Worm (Caenorhabditis elegans) whole organism, L3 larva: Measurements from ENCODE around the gene D1044.6.
A peak's percentile ranks its signal among the peaks of the same experiment; 100 is the strongest.

Experiments used
- R02D3.7 ChIP-seq: fragments of 150-350 bp; optimal IDR thresholded peaks from 2 replicates; lab custom pipeline; 2014; ENCODE audit warnings: missing biosample characterization, missing genetic modification characterization
- ZK546.5 ChIP-seq: sonication (generic microtip); optimal IDR thresholded peaks from 2 replicates; lab custom pipeline; 2017; ENCODE audit warnings: missing biosample characterization, missing genetic modification characterization
- ama-1 ChIP-seq: fragments of 150-350 bp; optimal IDR thresholded peaks from 2 replicates; lab custom pipeline; 2018
- ceh-16 ChIP-seq: sonication (generic microtip); optimal IDR thresholded peaks from 2 replicates; lab custom pipeline; 2017; ENCODE audit warnings: missing biosample characterization, missing genetic modification characterization
- ceh-28 ChIP-seq: fragments of 150-350 bp; optimal IDR thresholded peaks from 2 replicates; lab custom pipeline; 2014; ENCODE audit warnings: missing biosample characterization, missing genetic modification reagents, missing genetic modification characterization
- ceh-9 ChIP-seq: sonication (generic microtip); optimal IDR thresholded peaks from 2 replicates; lab custom pipeline; 2018; ENCODE audit warnings: missing biosample characterization, missing genetic modification characterization
- daf-12 ChIP-seq: fragments of 150-350 bp; optimal IDR thresholded peaks from 2 replicates; lab custom pipeline; 2014; ENCODE audit warnings: missing biosample characterization, missing genetic modification reagents, missing genetic modification characterization
- egl-27 ChIP-seq: sonication (generic microtip); optimal IDR thresholded peaks from 4 replicates; lab custom pipeline; 2017; ENCODE audit warnings: missing biosample characterization, missing genetic modification reagents, missing genetic modification characterization
- egl-5 ChIP-seq: fragments of 150-350 bp; optimal IDR thresholded peaks from 2 replicates; lab custom pipeline; 2017; ENCODE audit warnings: missing biosample characterization, missing genetic modification reagents, missing genetic modification characterization, inconsistent platforms
- elt-1 ChIP-seq: fragments of 150-350 bp; optimal IDR thresholded peaks from 2 replicates; lab custom pipeline; 2014; ENCODE audit warnings: missing biosample characterization, missing genetic modification characterization
- elt-2 ChIP-seq: sonication (generic microtip); optimal IDR thresholded peaks from 2 replicates; lab custom pipeline; 2016; ENCODE audit warnings: missing genetic modification reagents, mild to moderate bottlenecking, missing genetic modification characterization, missing compliant biosample characterization
- elt-3 ChIP-seq, 3 experiments: fragments of 150-350 bp in 1 of 3; sonication (generic microtip) in 2 of 3; optimal IDR thresholded peaks; 2 replicates in 2 of 3; 4 replicates in 1 of 3; lab custom pipeline; 2014 to 2017; ENCODE audit warnings: missing biosample characterization in 3 of 3, missing genetic modification characterization in 3 of 3
- fkh-10 ChIP-seq: sonication (generic microtip); optimal IDR thresholded peaks from 2 replicates; lab custom pipeline; 2017; ENCODE audit warnings: missing biosample characterization, missing genetic modification reagents, missing genetic modification characterization
- fos-1 ChIP-seq: fragments of 150-350 bp; optimal IDR thresholded peaks from 2 replicates; lab custom pipeline; 2014; ENCODE audit warnings: missing biosample characterization, missing genetic modification characterization
- hmg-11 ChIP-seq: sonication (generic microtip); optimal IDR thresholded peaks from 2 replicates; lab custom pipeline; 2016; ENCODE audit warnings: missing genetic modification characterization, missing compliant biosample characterization
- jun-1 ChIP-seq: fragments of 150-350 bp; optimal IDR thresholded peaks from 2 replicates; lab custom pipeline; 2014; ENCODE audit warnings: missing biosample characterization, missing genetic modification reagents, missing genetic modification characterization
- lin-15B ChIP-seq: fragments of 150-350 bp; optimal IDR thresholded peaks from 2 replicates; lab custom pipeline; 2014; ENCODE audit warnings: missing biosample characterization, missing genetic modification characterization
- lsy-12 ChIP-seq: sonication (generic microtip); optimal IDR thresholded peaks from 2 replicates; lab custom pipeline; 2016; ENCODE audit warnings: mild to moderate bottlenecking, missing genetic modification characterization, missing compliant biosample characterization
- mdl-1 ChIP-seq: fragments of 150-350 bp; optimal IDR thresholded peaks from 2 replicates; lab custom pipeline; 2014; ENCODE audit warnings: missing biosample characterization, missing genetic modification characterization
- nfya-1 ChIP-seq: sonication (generic microtip); optimal IDR thresholded peaks from 2 replicates; lab custom pipeline; 2017; ENCODE audit warnings: missing genetic modification characterization, mild to moderate bottlenecking, missing compliant biosample characterization, antibody characterized with exemption, moderate library complexity; ENCODE audit not compliant: insufficient read depth
- nhr-11 ChIP-seq: fragments of 150-350 bp; optimal IDR thresholded peaks from 2 replicates; lab custom pipeline; 2014; ENCODE audit warnings: missing biosample characterization, missing genetic modification characterization
- nhr-12 ChIP-seq: fragments of 150-350 bp; optimal IDR thresholded peaks from 2 replicates; lab custom pipeline; 2014; ENCODE audit warnings: missing biosample characterization, missing genetic modification characterization
- nhr-23 ChIP-seq: fragments of 150-350 bp; optimal IDR thresholded peaks from 2 replicates; lab custom pipeline; 2014; ENCODE audit warnings: missing biosample characterization, missing genetic modification reagents, missing genetic modification characterization
- nhr-237 ChIP-seq: fragments of 150-350 bp; optimal IDR thresholded peaks from 2 replicates; lab custom pipeline; 2014; ENCODE audit warnings: missing biosample characterization, missing genetic modification characterization
- nhr-25 ChIP-seq: sonication (generic microtip); optimal IDR thresholded peaks from 2 replicates; lab custom pipeline; 2017; ENCODE audit warnings: missing biosample characterization, missing genetic modification characterization
- nhr-28 ChIP-seq: fragments of 150-350 bp; optimal IDR thresholded peaks from 2 replicates; lab custom pipeline; 2014; ENCODE audit warnings: missing biosample characterization, missing genetic modification characterization
- nhr-43 ChIP-seq: sonication (generic microtip); optimal IDR thresholded peaks from 2 replicates; lab custom pipeline; 2016; ENCODE audit warnings: mild to moderate bottlenecking, missing genetic modification characterization, missing compliant biosample characterization; ENCODE audit not compliant: poor library complexity, severe bottlenecking
- nhr-67 ChIP-seq: fragments of 150-350 bp; optimal IDR thresholded peaks from 2 replicates; lab custom pipeline; 2014; ENCODE audit warnings: missing biosample characterization, missing genetic modification characterization
- nhr-77 ChIP-seq: fragments of 150-350 bp; optimal IDR thresholded peaks from 2 replicates; lab custom pipeline; 2014; ENCODE audit warnings: missing biosample characterization, missing genetic modification characterization
- pha-4 ChIP-seq: fragments of 150-350 bp; optimal IDR thresholded peaks from 2 replicates; lab custom pipeline; 2014; ENCODE audit warnings: missing biosample characterization, missing genetic modification reagents, missing genetic modification characterization
- pqm-1 ChIP-seq: fragments of 150-350 bp; optimal IDR thresholded peaks from 2 replicates; lab custom pipeline; 2017; ENCODE audit warnings: missing biosample characterization, missing genetic modification characterization, inconsistent platforms
- sea-2 ChIP-seq: fragments of 150-350 bp; sonication (generic microtip); optimal IDR thresholded peaks from 4 replicates; lab custom pipeline; 2014; ENCODE audit warnings: missing biosample characterization, missing genetic modification reagents, missing genetic modification characterization
- skn-1 ChIP-seq: fragments of 150-350 bp; optimal IDR thresholded peaks from 2 replicates; lab custom pipeline; 2014; ENCODE audit warnings: missing biosample characterization, missing genetic modification characterization
- snpc-4 ChIP-seq: fragments of 150-350 bp; optimal IDR thresholded peaks from 2 replicates; lab custom pipeline; 2014; ENCODE audit warnings: missing biosample characterization, missing genetic modification characterization
- tbx-2 ChIP-seq: sonication (generic microtip); optimal IDR thresholded peaks from 2 replicates; lab custom pipeline; 2016; ENCODE audit warnings: mild to moderate bottlenecking, missing genetic modification characterization, missing compliant biosample characterization
- unc-39 ChIP-seq: sonication (generic microtip); optimal IDR thresholded peaks from 4 replicates; lab custom pipeline; 2017; ENCODE audit warnings: missing biosample characterization, missing genetic modification characterization
- unc-62 ChIP-seq: fragments of 150-350 bp; sonication (generic microtip); optimal IDR thresholded peaks from 4 replicates; lab custom pipeline; 2014; ENCODE audit warnings: missing biosample characterization, missing genetic modification reagents, missing genetic modification characterization
- ztf-11 ChIP-seq: fragments of 150-350 bp; optimal IDR thresholded peaks from 2 replicates; lab custom pipeline; 2014; ENCODE audit warnings: missing biosample characterization, missing genetic modification characterization

D1044.6 gene

DNA sequence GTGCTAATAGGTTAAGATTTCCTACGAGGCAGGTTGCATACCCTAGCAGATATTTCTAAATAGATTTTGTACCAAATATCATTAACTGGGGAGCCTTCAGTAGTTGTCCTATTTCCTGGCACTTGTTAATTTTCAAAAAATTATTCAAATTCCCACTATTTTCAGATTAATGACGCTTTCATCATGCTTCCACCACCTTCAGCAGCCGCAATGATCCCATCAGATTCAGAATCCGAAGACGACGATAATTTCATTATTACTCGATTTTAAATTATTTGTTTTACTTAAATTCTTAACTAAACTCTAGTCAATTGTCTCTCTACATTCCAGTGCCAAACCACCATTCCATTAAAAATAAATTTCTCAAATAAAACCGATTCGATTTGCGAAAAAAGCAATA, 7.9 kb upstream of the D1044.6 start:
- TF ChIP-seq nhr-43 (tag; lab: Kevin White, UChicago) (peak; percentile 34), ama-1 (lab: Kevin White, UChicago) (peak; percentile 96), pha-4 (peak; percentile 25), nhr-11 (tag; lab: Kevin White, UChicago) (no peak), elt-2 (tag; lab: Kevin White, UChicago) (peak; percentile 31)

DNA sequence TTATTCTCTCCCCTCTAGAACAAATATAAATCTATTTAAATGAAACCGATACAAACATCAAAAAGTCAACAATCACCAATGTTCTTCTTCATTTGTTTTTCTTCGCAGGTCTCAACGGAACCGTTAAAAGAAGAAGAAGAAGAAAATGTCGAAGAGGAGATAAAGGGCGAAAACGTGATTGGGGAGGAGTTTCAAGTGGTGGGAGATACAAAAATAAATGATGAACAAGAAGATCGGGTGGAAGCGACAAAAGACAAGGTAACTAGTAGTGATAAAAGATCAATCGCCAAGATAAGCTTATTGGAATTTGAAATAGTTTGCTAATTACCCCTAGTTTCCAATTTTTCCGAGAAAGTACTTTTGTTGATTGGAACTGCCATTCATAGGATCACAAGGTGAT, 7.2 kb upstream of the D1044.6 start:
- TF ChIP-seq hmg-11 (tag; lab: Kevin White, UChicago) = no peak
- peak; percentile 28 for TF ChIP-seq nfya-1 (tag; lab: Kevin White, UChicago)

DNA sequence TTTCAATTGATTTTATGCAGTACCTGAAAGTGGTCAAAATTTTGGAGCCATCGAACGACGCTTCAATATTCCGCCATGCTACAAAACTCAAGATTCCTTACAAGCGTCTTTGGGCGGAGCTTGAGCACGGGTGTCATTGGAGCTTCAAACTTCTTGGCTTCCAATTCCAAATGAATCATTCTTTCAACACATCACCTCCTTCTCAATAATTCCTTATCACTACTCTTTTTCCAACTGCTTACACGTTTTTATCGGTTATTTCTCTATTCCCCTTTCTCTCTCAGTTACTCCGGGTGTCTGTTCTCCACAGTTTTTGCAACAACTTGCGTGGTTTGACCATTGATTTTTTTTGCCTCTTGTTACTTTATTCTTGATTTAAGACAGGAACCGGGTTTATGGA, 3.8 kb upstream of the D1044.6 start, which contains the start of gene F09F7.5:
F09F7.5 (plus strand) TSS at position 258 of the 400 bp plus-strand sequence.
- TF ChIP-seq unc-39 (tag; lab: Kevin White, UChicago) (no peak), pqm-1 (tag; lab: Kevin White, UChicago) (peak; percentile 64), nfya-1 (tag; lab: Kevin White, UChicago) (no peak), egl-27 (no peak), elt-2 (tag; lab: Kevin White, UChicago) (peak; percentile 70), snpc-4 (tag; lab: Kevin White, UChicago) (no peak)

DNA sequence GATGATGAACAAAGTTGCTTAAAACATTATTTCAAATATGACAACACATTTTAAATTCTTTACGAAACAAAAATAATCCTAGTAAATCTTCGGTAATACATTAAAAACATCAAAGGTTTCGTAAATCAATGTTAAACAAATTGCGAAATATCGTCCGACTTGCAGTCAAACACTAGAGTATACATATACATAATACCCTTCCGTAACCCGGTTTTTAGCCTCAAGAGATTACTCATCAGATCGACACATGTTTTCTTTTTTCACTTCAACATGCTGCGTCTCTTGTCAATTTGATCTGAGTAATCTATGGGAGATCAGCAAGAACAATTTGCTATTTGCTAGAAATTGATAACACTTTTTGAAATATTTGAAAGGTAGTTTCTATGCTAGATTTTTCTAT, 3.3 kb upstream of the D1044.6 start:
- TF ChIP-seq fkh-10 (GFP tag; lab: Kevin White, UChicago) = no peak
- no peak for TF ChIP-seq elt-3 (tag; optimal IDR thresholded peaks at IDR 0.05; lab: Kevin White, UChicago)
- TF ChIP-seq jun-1 (tag; lab: Kevin White, UChicago) = no peak
- peak; percentile 74 for TF ChIP-seq nhr-23 (tag; lab: Kevin White, UChicago)
- no peak for TF ChIP-seq nhr-28 (tag; lab: Kevin White, UChicago)
- TF ChIP-seq nhr-237 (tag; lab: Kevin White, UChicago) = no peak
- no peak for TF ChIP-seq egl-5 (tag; lab: Kevin White, UChicago)
- no peak for TF ChIP-seq lsy-12 (tag; lab: Kevin White, UChicago)
- no peak for TF ChIP-seq ztf-11 (tag; lab: Kevin White, UChicago)
- no peak for TF ChIP-seq ceh-9
- TF ChIP-seq mdl-1 (tag; lab: Kevin White, UChicago) = no peak
- TF ChIP-seq skn-1 (tag; lab: Kevin White, UChicago) = no peak
- TF ChIP-seq nhr-11 (tag; lab: Kevin White, UChicago) = no peak
- TF ChIP-seq nhr-67 = no peak
- TF ChIP-seq snpc-4 (tag; lab: Kevin White, UChicago) = no peak
- TF ChIP-seq nhr-12 = no peak
- no peak for TF ChIP-seq tbx-2 (tag; lab: Kevin White, UChicago)
- TF ChIP-seq ceh-28 = no peak
- TF ChIP-seq nfya-1 (tag; lab: Kevin White, UChicago) = peak; percentile 10
- peak; percentile 22 for TF ChIP-seq nhr-25 (tag; lab: Kevin White, UChicago)
- no peak for TF ChIP-seq lin-15B (tag; lab: Kevin White, UChicago)
- no peak for TF ChIP-seq nhr-77 (tag; lab: Kevin White, UChicago)
- TF ChIP-seq ZK546.5 (tag; lab: Kevin White, UChicago) = no peak
- no peak for TF ChIP-seq R02D3.7 (tag; lab: Kevin White, UChicago)
- TF ChIP-seq unc-62 (GFP tag; lab: Kevin White, UChicago) = no peak
- TF ChIP-seq ceh-16 (tag; lab: Kevin White, UChicago) = no peak
- TF ChIP-seq pha-4 = no peak
- no peak for TF ChIP-seq sea-2
- TF ChIP-seq fos-1 (tag; lab: Kevin White, UChicago) = no peak
- peak; percentile 28 for TF ChIP-seq elt-1 (tag; lab: Kevin White, UChicago)
- no peak for TF ChIP-seq hmg-11 (tag; lab: Kevin White, UChicago)
- TF ChIP-seq egl-27 = no peak
- no peak for TF ChIP-seq elt-2 (tag; lab: Kevin White, UChicago)
- TF ChIP-seq daf-12 = no peak
- TF ChIP-seq, all 47 proteins: peak for 4
